Fruit fly (Drosophila melanogaster): ENCODE measurements around the gene Mcr.

Gene Mcr

DNA sequence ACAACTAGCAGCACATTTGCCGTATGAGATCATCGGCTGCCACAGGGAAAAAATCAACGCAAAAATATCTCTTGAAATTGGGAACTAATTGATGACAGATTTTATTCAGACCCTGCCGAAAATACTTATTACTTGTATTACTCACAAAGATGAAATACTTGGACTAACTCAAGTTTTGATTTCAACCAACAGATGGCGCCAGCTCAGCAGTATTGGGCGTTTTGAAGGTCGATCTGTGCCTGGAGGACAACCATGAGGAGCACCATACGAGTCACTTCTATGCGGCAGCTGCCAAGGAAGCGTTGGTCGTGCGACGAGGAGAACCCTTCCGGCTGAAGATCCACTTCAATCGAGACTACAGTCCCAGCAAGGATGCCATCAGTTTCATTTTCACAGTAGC is 58.5 kb downstream of the Mcr start:
- no peak for TF ChIP-seq CG8319 (GFP tag; optimal IDR thresholded peaks at IDR 0.05)
- no peak for TF ChIP-seq svp (GFP tag)
- no peak for TF ChIP-seq net (GFP tag; optimal IDR thresholded peaks at IDR 0.05)
- TF ChIP-seq CG8119 (GFP tag; IDR thresholded peaks at IDR 0.05) = no peak
- no peak for TF ChIP-seq CG6854 (GFP tag; optimal IDR thresholded peaks at IDR 0.05)
- no peak for TF ChIP-seq Ets96B (tag; optimal IDR thresholded peaks at IDR 0.05)
- TF ChIP-seq CG15336 (GFP tag; IDR thresholded peaks at IDR 0.05) = no peak
- TF ChIP-seq achi (GFP tag; optimal IDR thresholded peaks at IDR 0.05) = no peak
